Worm (Caenorhabditis elegans): ENCODE measurements around the gene ucr-2.3.

The ucr-2.3 gene

ce11 chrIII:856908-857307, 22.8 kb upstream of the ucr-2.3 start:
- TF ChIP-seq lin-39 (tag; optimal IDR thresholded peaks at IDR 0.05) (no peak), aha-1 (tag; optimal IDR thresholded peaks at IDR 0.05) (no peak), lin-35 (GFP tag; optimal IDR thresholded peaks at IDR 0.05) (no peak), nhr-28 (tag; optimal IDR thresholded peaks at IDR 0.05) (no peak), nhr-11 (tag; optimal IDR thresholded peaks at IDR 0.05) (no peak), fos-1 (tag; optimal IDR thresholded peaks at IDR 0.05) (no peak), snu-23 (GFP tag; optimal IDR thresholded peaks at IDR 0.05) (no peak), C04F5.9 (tag; optimal IDR thresholded peaks at IDR 0.05) (no peak), mdl-1 (tag; optimal IDR thresholded peaks at IDR 0.05) (no peak)

ce11 chrIII:859898-860297, 19.8 kb upstream of the ucr-2.3 start, which contains the start of gene exos-4.2:
Gene exos-4.2 (plus strand): TSS chrIII:860198.
- TF ChIP-seq nhr-76 (tag; optimal IDR thresholded peaks at IDR 0.05) (no peak), tbx-2 (tag; optimal IDR thresholded peaks at IDR 0.05) (no peak), unc-130 (tag; optimal IDR thresholded peaks at IDR 0.05) (no peak), vab-15 (tag; optimal IDR thresholded peaks at IDR 0.05) (no peak), lin-13 (GFP tag; optimal IDR thresholded peaks at IDR 0.05) (no peak), efl-3 (GFP tag; optimal IDR thresholded peaks at IDR 0.05) (no peak), unc-98 (GFP tag; IDR thresholded peaks at IDR 0.05) (no peak), lsy-2 (tag; optimal IDR thresholded peaks at IDR 0.05) (no peak), alr-1 (tag; optimal IDR thresholded peaks at IDR 0.05; ENCODE audit: borderline replicate concordance) (no peak), Y116A8C.19 (tag; optimal IDR thresholded peaks at IDR 0.05; ENCODE audit: borderline replicate concordance) (no peak)

DNA sequence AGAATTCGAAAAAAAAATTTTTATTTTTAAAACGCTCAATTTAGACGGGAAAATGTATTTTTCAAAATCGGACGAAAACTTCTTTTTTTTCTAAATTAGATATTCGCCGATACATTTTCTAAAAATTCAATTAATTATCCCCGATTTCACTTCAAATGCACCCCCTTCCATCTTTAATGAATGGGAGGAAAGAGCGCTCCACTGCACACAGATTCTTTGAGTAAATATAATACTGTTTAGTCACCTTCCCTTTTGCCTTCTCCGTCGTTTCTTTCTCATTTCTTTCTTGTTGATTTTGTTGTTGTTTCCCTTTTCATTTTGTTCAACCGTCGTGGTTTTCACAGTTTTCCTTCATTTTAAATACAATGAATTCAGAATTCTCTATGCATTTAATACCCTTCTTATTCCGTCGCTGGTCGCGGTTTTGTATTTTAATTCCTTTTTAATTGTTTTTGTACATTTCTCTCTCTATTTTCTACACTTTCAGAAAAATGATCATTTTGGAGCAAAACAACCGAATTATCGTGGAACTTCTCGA, 17.8 kb upstream of the ucr-2.3 start, which contains the start of gene arx-4:
TSS of gene arx-4 (plus strand) at position 488 of the 538 bp plus-strand sequence.
- no peak for TF ChIP-seq pax-3 (tag; optimal IDR thresholded peaks at IDR 0.05)
- TF ChIP-seq nhr-71 (tag; optimal IDR thresholded peaks at IDR 0.05), result peak; percentile 11
- TF ChIP-seq irx-1 (tag; optimal IDR thresholded peaks at IDR 0.05), result peak; percentile 8
- peak in 1 of 3 experiments; percentile 26 for TF ChIP-seq dpl-1 (GFP tag; optimal IDR thresholded peaks at IDR 0.05)
- TF ChIP-seq efl-1 (optimal IDR thresholded peaks at IDR 0.05), result no peak
- TF ChIP-seq efl-1 (GFP tag; optimal IDR thresholded peaks at IDR 0.05 in 1 of 2), result peak; percentile 16 to 84
- peak; percentile 10 for TF ChIP-seq fos-1 (tag; optimal IDR thresholded peaks at IDR 0.05)
- no peak for TF ChIP-seq grh-1 (GFP tag; IDR thresholded peaks at IDR 0.05)
- TF ChIP-seq blmp-1 (tag; optimal IDR thresholded peaks at IDR 0.05), result peak; percentile 66
- peak; percentile 41 for TF ChIP-seq skn-1 (tag; optimal IDR thresholded peaks at IDR 0.05)
- no peak for TF ChIP-seq ama-1 (optimal IDR thresholded peaks at IDR 0.05)
- TF ChIP-seq nhr-20 (tag; optimal IDR thresholded peaks at IDR 0.05), result peak; percentile 13
- TF ChIP-seq ets-5 (GFP tag; IDR thresholded peaks at IDR 0.05), result no peak
- TF ChIP-seq lin-35 (GFP tag; optimal IDR thresholded peaks at IDR 0.05), result peak in 1 of 2 experiments; percentile 26
- TF ChIP-seq mab-9 (GFP tag; IDR thresholded peaks at IDR 0.05), result no peak
- TF ChIP-seq snpc-4 (tag; optimal IDR thresholded peaks at IDR 0.05), result no peak

DNA sequence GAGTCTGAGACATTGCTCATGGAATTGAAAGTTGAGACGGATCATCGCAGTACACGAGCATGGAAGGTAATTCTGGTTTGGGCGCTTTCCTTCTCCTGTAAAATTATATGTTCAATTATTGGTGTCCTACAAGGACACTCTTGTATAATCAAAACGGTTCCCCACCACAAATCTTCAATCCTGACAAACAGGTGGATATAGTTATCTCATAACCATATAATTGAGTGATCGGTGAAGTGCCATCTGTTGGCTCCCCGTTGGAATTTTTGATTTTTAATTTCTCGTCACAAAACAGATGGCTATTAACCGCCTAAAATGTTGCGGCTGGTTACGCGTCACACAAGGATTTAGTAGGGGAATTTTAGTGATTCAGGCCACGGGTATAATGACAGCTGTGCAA, 10.8 kb upstream of the ucr-2.3 start:
- TF ChIP-seq ztf-11 (tag; optimal IDR thresholded peaks at IDR 0.05) (peak in 1 of 2 experiments; percentile 45), tbx-2 (tag; optimal IDR thresholded peaks at IDR 0.05) (no peak), zag-1 (tag; optimal IDR thresholded peaks at IDR 0.05) (no peak)

DNA sequence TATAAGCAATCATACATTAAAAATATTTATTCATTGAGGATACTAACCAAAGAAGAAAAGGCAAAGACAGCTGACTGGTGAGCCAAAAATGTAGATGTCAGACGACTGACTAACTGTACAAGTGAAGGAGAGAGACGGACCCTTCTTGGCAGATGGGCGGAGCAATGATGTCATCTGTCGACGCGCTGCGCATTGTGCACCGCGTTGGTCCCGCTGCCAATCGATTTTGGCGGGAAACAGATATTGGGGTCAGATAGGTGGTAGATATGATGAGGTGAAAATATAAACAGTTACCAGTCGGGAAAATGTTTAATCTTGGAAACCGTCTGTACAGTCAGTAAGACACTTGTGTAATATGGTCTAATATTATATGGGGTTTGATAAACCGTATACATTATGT, 9.8 kb upstream of the ucr-2.3 start, which contains the start of gene T24C4.2:
TSS of gene T24C4.2 (minus strand) at position 101 of the 400 bp plus-strand sequence.
- TF ChIP-seq efl-1 (optimal IDR thresholded peaks at IDR 0.05), result no peak
- peak in 1 of 2 experiments; percentile 73 for TF ChIP-seq efl-1 (GFP tag; optimal IDR thresholded peaks at IDR 0.05 in 1 of 2)
- no peak for TF ChIP-seq unc-130 (tag; optimal IDR thresholded peaks at IDR 0.05)
